Fruit fly (Drosophila melanogaster) whole organism, embryonic: Measurements from ENCODE around the gene CG5612.

ENCODE experiments used
- Adf1 ChIP-seq: fragments of 200-800 bp; sonication (Bioruptor generic); IDR thresholded peaks from 2 replicates; pipeline ENCODE4 v1.3.6; 2022; ENCODE audit warnings: missing biosample characterization, missing genetic modification characterization
- Atf6 ChIP-seq: fragments of 200-800 bp; sonication (Bioruptor generic); IDR thresholded peaks from 2 replicates; pipeline ENCODE4 v1.3.6; 2022; ENCODE audit warnings: missing biosample characterization, missing genetic modification characterization
- Bdp1 ChIP-seq: fragments of 200-800 bp; sonication (Bioruptor generic); optimal IDR thresholded peaks from 3 replicates; lab custom pipeline; 2016; ENCODE audit warnings: missing biosample characterization, missing genetic modification characterization
- Bteb2 ChIP-seq: fragments of 200-800 bp; sonication (Bioruptor generic); optimal IDR thresholded peaks from 2 replicates; lab custom pipeline; 2016; ENCODE audit warnings: missing biosample characterization, missing genetic modification characterization
- CG10431 ChIP-seq: fragments of 200-800 bp; sonication (Bioruptor generic); optimal IDR thresholded peaks from 3 replicates; lab custom pipeline; 2018; ENCODE audit warnings: missing biosample characterization, mild to moderate bottlenecking, missing genetic modification characterization
- CG11093 ChIP-seq: fragments of 200-800 bp; sonication (Bioruptor generic); IDR thresholded peaks from 3 replicates; pipeline ENCODE4 v1.3.6; 2022; ENCODE audit warnings: missing biosample characterization, missing genetic modification characterization
- CG11695 ChIP-seq: fragments of 200-800 bp; sonication (Bioruptor generic); IDR thresholded peaks from 3 replicates; pipeline ENCODE4 v1.3.6; 2022; ENCODE audit warnings: missing biosample characterization, missing genetic modification characterization
- CG2129 ChIP-seq: fragments of 200-800 bp; sonication (Bioruptor generic); IDR thresholded peaks from 2 replicates; pipeline ENCODE4 v1.3.6; 2022; ENCODE audit warnings: missing biosample characterization, missing genetic modification characterization; ENCODE audit not compliant: partially characterized antibody
- CG2678 ChIP-seq: fragments of 200-800 bp; sonication (Bioruptor generic); optimal IDR thresholded peaks from 3 replicates; lab custom pipeline; 2019; ENCODE audit warnings: missing biosample characterization, mild to moderate bottlenecking, missing genetic modification characterization, moderate library complexity
- CG32772 ChIP-seq: fragments of 200-800 bp; sonication (Bioruptor generic); IDR thresholded peaks from 2 replicates; pipeline ENCODE4 v1.3.6; 2022; ENCODE audit warnings: missing biosample characterization, missing genetic modification characterization
- CG33557 ChIP-seq: fragments of 200-800 bp; sonication (Bioruptor generic); optimal IDR thresholded peaks from 2 replicates; lab custom pipeline; 2019; ENCODE audit warnings: missing biosample characterization, mild to moderate bottlenecking, missing genetic modification characterization, moderate library complexity
- CG3847 ChIP-seq: fragments of 200-800 bp; sonication (Bioruptor generic); IDR thresholded peaks from 2 replicates; pipeline ENCODE4 v1.3.6; 2022; ENCODE audit warnings: missing biosample characterization, missing genetic modification characterization
- CG8290 ChIP-seq, 3 experiments: fragments of 200-800 bp; sonication (Bioruptor generic); optimal IDR thresholded peaks; 2 replicates each; lab custom pipeline; 2016 to 2019; ENCODE audit warnings: missing biosample characterization in 3 of 3, missing genetic modification characterization in 3 of 3, mild to moderate bottlenecking in 2 of 3, moderate library complexity in 1 of 3
- GATAe ChIP-seq: fragments of 200-800 bp; sonication (Bioruptor generic); conservative IDR thresholded peaks from 2 replicates; pipeline ENCODE4 v1.3.6; 2022; ENCODE audit warnings: missing biosample characterization, missing genetic modification characterization
- Gug ChIP-seq: fragments of 200-800 bp; sonication (Bioruptor generic); IDR thresholded peaks from 4 replicates; pipeline ENCODE4 v1.3.6; 2022; ENCODE audit warnings: missing biosample characterization, missing genetic modification characterization
- Hmr ChIP-seq: fragments of 200-800 bp; sonication (Bioruptor generic); optimal IDR thresholded peaks from 3 replicates; lab custom pipeline; 2017; ENCODE audit warnings: mild to moderate bottlenecking, missing biosample characterization, missing genetic modification reagents, missing genetic modification characterization
- Mrtf ChIP-seq: fragments of 200-800 bp; sonication (Bioruptor generic); IDR thresholded peaks from 3 replicates; pipeline ENCODE4 v1.3.6; 2022; ENCODE audit warnings: missing biosample characterization, missing genetic modification characterization
- NC2α ChIP-seq: fragments of 200-800 bp; sonication (Bioruptor generic); optimal IDR thresholded peaks from 2 replicates; lab custom pipeline; 2016; ENCODE audit warnings: missing biosample characterization, missing genetic modification characterization
- Neu2 ChIP-seq: fragments of 200-800 bp; sonication (Bioruptor generic); optimal IDR thresholded peaks from 3 replicates; lab custom pipeline; 2016; ENCODE audit warnings: missing biosample characterization, missing genetic modification characterization, borderline replicate concordance
- Nf-YA ChIP-seq: fragments of 200-800 bp; sonication (Bioruptor generic); IDR thresholded peaks from 2 replicates; pipeline ENCODE4 v1.3.6; 2022; ENCODE audit warnings: missing biosample characterization, missing genetic modification characterization
- Rfx ChIP-seq: fragments of 200-800 bp; sonication (Bioruptor generic); IDR thresholded peaks from 2 replicates; pipeline ENCODE4 v1.3.6; 2022; ENCODE audit warnings: missing biosample characterization, missing genetic modification characterization
- Sin3A ChIP-seq: fragments of >200 bp; optimal IDR thresholded peaks from 2 replicates; lab custom pipeline; 2018
- Ssrp ChIP-seq: fragments of 200-800 bp; sonication (Bioruptor generic); optimal IDR thresholded peaks from 2 replicates; lab custom pipeline; 2018; ENCODE audit warnings: missing biosample characterization, mild to moderate bottlenecking, missing genetic modification characterization, moderate library complexity
- TFAM ChIP-seq: fragments of 200-800 bp; sonication (Bioruptor generic); optimal IDR thresholded peaks from 2 replicates; lab custom pipeline; 2017; ENCODE audit warnings: missing biosample characterization, missing genetic modification characterization, inconsistent platforms
- ap ChIP-seq: fragments of 200-800 bp; sonication (Bioruptor generic); IDR thresholded peaks from 2 replicates; pipeline ENCODE4 v1.3.6; 2022; ENCODE audit warnings: missing biosample characterization, missing genetic modification characterization
- bowl ChIP-seq: fragments of 200-800 bp; sonication (Bioruptor generic); IDR thresholded peaks from 2 replicates; pipeline ENCODE4 v1.3.6; 2022; ENCODE audit warnings: missing biosample characterization, missing genetic modification characterization
- crc ChIP-seq: fragments of 200-800 bp; sonication (Bioruptor generic); optimal IDR thresholded peaks from 2 replicates; lab custom pipeline; 2016; ENCODE audit warnings: missing biosample characterization, missing genetic modification characterization
- crol ChIP-seq: fragments of 200-800 bp; sonication (Bioruptor generic); IDR thresholded peaks from 2 replicates; pipeline ENCODE4 v1.3.6; 2022; ENCODE audit warnings: missing biosample characterization, missing genetic modification characterization
- dati ChIP-seq: fragments of 200-800 bp; sonication (Bioruptor generic); IDR thresholded peaks from 2 replicates; pipeline ENCODE4 v1.3.6; 2022; ENCODE audit warnings: missing biosample characterization, missing genetic modification characterization
- dpn ChIP-seq, 2 experiments: fragments of 200-800 bp; sonication (Bioruptor generic); optimal IDR thresholded peaks; 3 replicates each; lab custom pipeline; 2016; ENCODE audit warnings: missing biosample characterization in 2 of 2, missing genetic modification characterization in 2 of 2
- ems ChIP-seq: fragments of 200-800 bp; sonication (Bioruptor generic); optimal IDR thresholded peaks from 3 replicates; lab custom pipeline; 2016; ENCODE audit warnings: missing biosample characterization, missing genetic modification characterization
- eyg ChIP-seq: fragments of 200-800 bp; sonication (Bioruptor generic); optimal IDR thresholded peaks from 3 replicates; lab custom pipeline; 2016; ENCODE audit warnings: missing biosample characterization, missing genetic modification characterization
- gt ChIP-seq: fragments of 200-800 bp; sonication (Bioruptor generic); IDR thresholded peaks from 2 replicates; pipeline ENCODE4 v1.3.6; 2022; ENCODE audit warnings: missing biosample characterization, missing genetic modification characterization
- h ChIP-seq: fragments of >200 bp; optimal IDR thresholded peaks from 2 replicates; lab custom pipeline; 2017
- ind ChIP-seq: fragments of 200-800 bp; sonication (Bioruptor generic); optimal IDR thresholded peaks from 3 replicates; lab custom pipeline; 2016; ENCODE audit warnings: missing biosample characterization, missing genetic modification characterization
- jigr1 ChIP-seq: fragments of 200-800 bp; sonication (Bioruptor generic); IDR thresholded peaks from 3 replicates; pipeline ENCODE4 v1.3.6; 2022; ENCODE audit warnings: missing biosample characterization, missing genetic modification characterization
- jing ChIP-seq: fragments of 200-800 bp; sonication (Bioruptor generic); optimal IDR thresholded peaks from 2 replicates; lab custom pipeline; 2018; ENCODE audit warnings: missing biosample characterization, mild to moderate bottlenecking, missing genetic modification characterization
- mam ChIP-seq: fragments of 200-800 bp; sonication (Bioruptor generic); optimal IDR thresholded peaks from 3 replicates; lab custom pipeline; 2016; ENCODE audit warnings: missing biosample characterization, missing genetic modification characterization
- mirr ChIP-seq: fragments of 200-800 bp; sonication (Bioruptor generic); optimal IDR thresholded peaks from 3 replicates; lab custom pipeline; 2018; ENCODE audit warnings: missing biosample characterization, mild to moderate bottlenecking, missing genetic modification characterization
- nmo ChIP-seq: fragments of 200-800 bp; sonication (Bioruptor generic); optimal IDR thresholded peaks from 2 replicates; lab custom pipeline; 2018; ENCODE audit warnings: missing biosample characterization, mild to moderate bottlenecking, missing genetic modification characterization, moderate library complexity
- onecut ChIP-seq: fragments of 200-800 bp; sonication (Bioruptor generic); IDR thresholded peaks from 2 replicates; pipeline ENCODE4 v1.3.6; 2022; ENCODE audit warnings: missing biosample characterization, missing genetic modification characterization
- otp ChIP-seq: fragments of 200-800 bp; sonication (Bioruptor generic); IDR thresholded peaks from 3 replicates; pipeline ENCODE4, ENCODE4 v1.3.6; 2022; ENCODE audit warnings: missing biosample characterization, missing genetic modification characterization
- pros ChIP-seq: fragments of 200-800 bp; sonication (Bioruptor generic); optimal IDR thresholded peaks from 3 replicates; lab custom pipeline; 2019; ENCODE audit warnings: missing biosample characterization, mild to moderate bottlenecking, missing genetic modification characterization, moderate library complexity
- psq ChIP-seq: fragments of 200-800 bp; sonication (Bioruptor generic); optimal IDR thresholded peaks from 2 replicates; lab custom pipeline; 2017; ENCODE audit warnings: missing biosample characterization, missing genetic modification characterization
- repo ChIP-seq: fragments of 200-800 bp; sonication (Bioruptor generic); optimal IDR thresholded peaks from 2 replicates; lab custom pipeline; 2016; ENCODE audit warnings: missing biosample characterization, missing genetic modification characterization
- sens-2 ChIP-seq: fragments of 200-800 bp; sonication (Bioruptor generic); IDR thresholded peaks from 2 replicates; pipeline ENCODE4 v1.3.6; 2022; ENCODE audit warnings: missing biosample characterization, missing genetic modification characterization
- sim ChIP-seq: fragments of 200-800 bp; sonication (Bioruptor generic); IDR thresholded peaks from 2 replicates; pipeline ENCODE4 v1.3.6; 2022; ENCODE audit warnings: missing biosample characterization, missing genetic modification characterization
- sob ChIP-seq: fragments of 200-800 bp; sonication (Bioruptor generic); IDR thresholded peaks from 2 replicates; pipeline ENCODE4 v1.3.6; 2022; ENCODE audit warnings: missing biosample characterization, missing genetic modification characterization
- tap ChIP-seq: fragments of 200-800 bp; optimal IDR thresholded peaks from 3 replicates; lab custom pipeline; 2019; ENCODE audit warnings: missing biosample characterization, mild to moderate bottlenecking, missing genetic modification characterization, moderate library complexity
- tin ChIP-seq: fragments of 200-800 bp; sonication (Bioruptor generic); optimal IDR thresholded peaks from 3 replicates; lab custom pipeline; 2016; ENCODE audit warnings: missing biosample characterization, missing genetic modification characterization
- unc-4 ChIP-seq: fragments of 200-800 bp; sonication (Bioruptor generic); IDR thresholded peaks from 2 replicates; pipeline ENCODE4 v1.3.6; 2022; ENCODE audit warnings: missing biosample characterization, missing genetic modification characterization; ENCODE audit not compliant: partially characterized antibody
- vfl ChIP-seq: fragments of 200-800 bp; sonication (Bioruptor generic); optimal IDR thresholded peaks from 2 replicates; lab custom pipeline; 2016; ENCODE audit warnings: missing biosample characterization, missing genetic modification characterization
- wdn ChIP-seq: fragments of 200-800 bp; sonication (Bioruptor generic); IDR thresholded peaks from 2 replicates; pipeline ENCODE4 v1.3.6; 2022; ENCODE audit warnings: missing biosample characterization, missing genetic modification characterization

CG5612 gene

dm6 chr3R:27581263-27581868, 44.4 kb downstream of the CG5612 start (continued):
- TF ChIP-seq onecut (GFP tag; lab: Robert Waterston, UW): peak; percentile 37
- no peak for TF ChIP-seq psq
- TF ChIP-seq jing: no peak
- TF ChIP-seq Hmr: peak; percentile 70
- TF ChIP-seq h (lab: Kevin White, UChicago): no peak
- peak; percentile 24 for TF ChIP-seq tin (GFP tag; lab: Kevin White, UChicago)
- no peak for TF ChIP-seq sens-2 (GFP tag; lab: Robert Waterston, UW)
- no peak for TF ChIP-seq crc
- TF ChIP-seq bowl (GFP tag; lab: Robert Waterston, UW): no peak
- TF ChIP-seq Adf1 (GFP tag; lab: Robert Waterston, UW): no peak
- peak; percentile 90 for TF ChIP-seq mirr
- TF ChIP-seq unc-4 (GFP tag; lab: Robert Waterston, UW): no peak
- no peak for TF ChIP-seq CG11695
- no peak for TF ChIP-seq Atf6 (GFP tag; lab: Robert Waterston, UW)
- TF ChIP-seq CG11093 (GFP tag; lab: Robert Waterston, UW): 0 out of 3 replicates have a peak, but pooled peaks have one; percentile 30
- peak; percentile 14; the same call in 1 of the 4 replicates for TF ChIP-seq Gug (GFP tag; lab: Robert Waterston, UW)
- no peak for TF ChIP-seq Nf-YA (GFP tag; lab: Robert Waterston, UW)
- TF ChIP-seq CG10431 (GFP tag; lab: Kevin White, UChicago): no peak
- peak; percentile 74 for TF ChIP-seq CG2678 (tag; lab: Kevin White, UChicago)
- no peak for TF ChIP-seq Bteb2 (GFP tag; lab: Kevin White, UChicago)
- TF ChIP-seq CG3847 (GFP tag; lab: Robert Waterston, UW): no peak
- TF ChIP-seq nmo: peak; percentile 30
- no peak for TF ChIP-seq otp (GFP tag; lab: Robert Waterston, UW)
- TF ChIP-seq crol (GFP tag; lab: Robert Waterston, UW): no peak
- TF ChIP-seq Sin3A (lab: Kevin White, UChicago): peak; percentile 53
- no peak for TF ChIP-seq CG32772 (GFP tag; lab: Robert Waterston, UW)
- peak; percentile 34 for TF ChIP-seq Bdp1 (GFP tag; lab: Kevin White, UChicago)
- TF ChIP-seq mam: peak; percentile 39
- no peak for TF ChIP-seq sob
- TF ChIP-seq vfl: peak; percentile 0
- no peak for TF ChIP-seq Mrtf (GFP tag; lab: Robert Waterston, UW)
- TF ChIP-seq Ssrp (tag; lab: Kevin White, UChicago): no peak
- no peak for TF ChIP-seq wdn (GFP tag; lab: Robert Waterston, UW)
- TF ChIP-seq CG33557: peak; percentile 39
- TF ChIP-seq Neu2: no peak
- TF ChIP-seq CG8290 (GFP tag; optimal IDR thresholded peaks at IDR 0.05; lab: Kevin White, UChicago): no peak
- TF ChIP-seq CG8290 (tag; optimal IDR thresholded peaks at IDR 0.05; lab: Kevin White, UChicago): peak in 1 of 2 experiments; percentile 88
- no peak for TF ChIP-seq gt (GFP tag; lab: Robert Waterston, UW)
- TF ChIP-seq ap (GFP tag; lab: Robert Waterston, UW): no peak
- no peak for TF ChIP-seq eyg (GFP tag; lab: Kevin White, UChicago)
- TF ChIP-seq pros (GFP tag; lab: Kevin White, UChicago): no peak
- no peak for TF ChIP-seq Rfx (GFP tag; lab: Robert Waterston, UW)
- no peak for TF ChIP-seq TFAM (GFP tag; lab: Kevin White, UChicago)
- no peak for TF ChIP-seq CG2129 (GFP tag; lab: Robert Waterston, UW)
- TF ChIP-seq dati: no peak
- TF ChIP-seq GATAe: no peak
- peak; percentile 22 to 60 for TF ChIP-seq dpn (GFP tag; optimal IDR thresholded peaks at IDR 0.05; lab: Kevin White, UChicago)
- no peak for TF ChIP-seq NC2α (GFP tag; lab: Kevin White, UChicago)
- TF ChIP-seq jigr1 (GFP tag; lab: Robert Waterston, UW): no peak
- peak; percentile 10 for TF ChIP-seq ems (GFP tag; lab: Kevin White, UChicago)
- peak; percentile 78 for TF ChIP-seq tap (tag; lab: Kevin White, UChicago)
- TF ChIP-seq sim (GFP tag; lab: Robert Waterston, UW): no peak
- TF ChIP-seq ind (GFP tag; lab: Kevin White, UChicago): peak; percentile 45
- TF ChIP-seq repo: no peak
